Worm (Caenorhabditis elegans) whole organism, early embryonic: ENCODE data around the gene ZK643.5.

Source experiments
- B0310.2 ChIP-seq: sonication (generic microtip); optimal IDR thresholded peaks from 2 replicates; lab custom pipeline; 2016; ENCODE audit warnings: mild to moderate bottlenecking, missing genetic modification characterization, missing compliant biosample characterization
- ama-1 ChIP-seq: fragments of 150-350 bp; optimal IDR thresholded peaks from 2 replicates; lab custom pipeline; 2014
- flt-1 ChIP-seq: fragments of 200-800 bp; sonication (Bioruptor generic); IDR thresholded peaks from 2 replicates; pipeline ENCODE4 v1.3.6; 2022; ENCODE audit warnings: missing genetic modification characterization, missing compliant biosample characterization
- tbx-11 ChIP-seq: fragments of 200-800 bp; sonication (Bioruptor generic); IDR thresholded peaks from 2 replicates; pipeline ENCODE4 v1.3.6; 2022; ENCODE audit warnings: missing genetic modification characterization, missing compliant biosample characterization
- tbx-37 ChIP-seq: fragments of 200-800 bp; sonication (Bioruptor generic); conservative IDR thresholded peaks from 2 replicates; pipeline ENCODE4 v1.3.6; 2022; ENCODE audit warnings: missing genetic modification reagents, missing genetic modification characterization, missing compliant biosample characterization

ce11 chrIII:8934378-8934777 lies 21.6 kb downstream of the ZK643.5 start:
- TF ChIP-seq ama-1 (lab: Kevin White, UChicago): no peak
- no peak for TF ChIP-seq tbx-37
- TF ChIP-seq B0310.2 (tag; lab: Kevin White, UChicago): no peak
- TF ChIP-seq flt-1: no peak
- no peak for TF ChIP-seq tbx-11
